Fruit fly (Drosophila melanogaster) whole organism, embryonic: ENCODE measurements around the gene djl.

Source experiments
- Aef1 ChIP-seq: fragments of 200-800 bp; sonication (Bioruptor generic); IDR thresholded peaks from 3 replicates; pipeline ENCODE4 v1.3.6; 2022; ENCODE audit warnings: missing biosample characterization, missing genetic modification characterization
- BEAF-32 ChIP-seq: fragments of 200-800 bp; sonication (Bioruptor generic); optimal IDR thresholded peaks from 3 replicates; lab custom pipeline; 2017; ENCODE audit warnings: missing biosample characterization, missing genetic modification characterization, mild to moderate bottlenecking, moderate library complexity, missing genetic modification reagents
- CG10209 ChIP-seq: fragments of 200-800 bp; sonication (Bioruptor generic); optimal IDR thresholded peaks from 3 replicates; lab custom pipeline; 2017; ENCODE audit warnings: missing biosample characterization, mild to moderate bottlenecking, missing genetic modification characterization, missing genetic modification reagents
- CG10979 ChIP-seq: fragments of 200-800 bp; sonication (Bioruptor generic); optimal IDR thresholded peaks from 2 replicates; lab custom pipeline; 2018; ENCODE audit warnings: missing biosample characterization, mild to moderate bottlenecking, missing genetic modification characterization, moderate library complexity
- CG11398 ChIP-seq: fragments of 200-800 bp; sonication (Bioruptor generic); optimal IDR thresholded peaks from 2 replicates; lab custom pipeline; 2016; ENCODE audit warnings: missing biosample characterization, missing genetic modification characterization
- CG11504 ChIP-seq: fragments of 200-800 bp; sonication (Bioruptor generic); optimal IDR thresholded peaks from 3 replicates; lab custom pipeline; 2019; ENCODE audit warnings: missing biosample characterization, mild to moderate bottlenecking, missing genetic modification characterization, moderate library complexity
- CG11723 ChIP-seq: fragments of 200-800 bp; sonication (Bioruptor generic); optimal IDR thresholded peaks from 2 replicates; lab custom pipeline; 2017; ENCODE audit warnings: missing biosample characterization, mild to moderate bottlenecking, missing genetic modification characterization
- CG12236 ChIP-seq: fragments of 200-800 bp; sonication (Bioruptor generic); optimal IDR thresholded peaks from 2 replicates; lab custom pipeline; 2016; ENCODE audit warnings: missing biosample characterization, missing genetic modification characterization
- CG13296 ChIP-seq: fragments of 200-800 bp; sonication (Bioruptor generic); optimal IDR thresholded peaks from 3 replicates; lab custom pipeline; 2018; ENCODE audit warnings: missing biosample characterization, mild to moderate bottlenecking, missing genetic modification characterization
- CG14667 ChIP-seq: fragments of 200-800 bp; sonication (Bioruptor generic); IDR thresholded peaks from 2 replicates; pipeline ENCODE4 v1.3.6; 2022; ENCODE audit warnings: missing biosample characterization, missing genetic modification characterization
- CG1529 ChIP-seq: fragments of 200-800 bp; sonication (Bioruptor generic); optimal IDR thresholded peaks from 3 replicates; lab custom pipeline; 2018; ENCODE audit warnings: missing biosample characterization, missing genetic modification characterization
- CG16813 ChIP-seq: fragments of 200-800 bp; sonication (Bioruptor generic); IDR thresholded peaks from 3 replicates; pipeline ENCODE4 v1.3.6; 2022; ENCODE audit warnings: missing biosample characterization, missing genetic modification characterization; ENCODE audit not compliant: partially characterized antibody
- CG16863 ChIP-seq: fragments of 200-800 bp; sonication (Bioruptor generic); optimal IDR thresholded peaks from 3 replicates; lab custom pipeline; 2016; ENCODE audit warnings: missing biosample characterization, missing genetic modification characterization
- CG17829 ChIP-seq: fragments of 200-800 bp; optimal IDR thresholded peaks from 2 replicates; lab custom pipeline; 2019; ENCODE audit warnings: missing biosample characterization, mild to moderate bottlenecking, missing genetic modification characterization, moderate library complexity
- CG2116 ChIP-seq: fragments of 200-800 bp; sonication (Bioruptor generic); optimal IDR thresholded peaks from 3 replicates; lab custom pipeline; 2018; ENCODE audit warnings: missing biosample characterization, mild to moderate bottlenecking, missing genetic modification characterization
- CG4424 ChIP-seq: fragments of 200-800 bp; sonication (Bioruptor generic); optimal IDR thresholded peaks from 3 replicates; lab custom pipeline; 2016; ENCODE audit warnings: missing biosample characterization, missing genetic modification characterization
- CG5180 ChIP-seq: fragments of 200-800 bp; sonication (Bioruptor generic); optimal IDR thresholded peaks from 3 replicates; lab custom pipeline; 2017; ENCODE audit warnings: missing biosample characterization, missing genetic modification characterization, mild to moderate bottlenecking, moderate library complexity, missing genetic modification reagents
- CG7271 ChIP-seq: fragments of 200-800 bp; sonication (Bioruptor generic); optimal IDR thresholded peaks from 2 replicates; lab custom pipeline; 2018; ENCODE audit warnings: missing biosample characterization, mild to moderate bottlenecking, missing genetic modification characterization, moderate library complexity
- CG8478 ChIP-seq: fragments of >200 bp; optimal IDR thresholded peaks from 2 replicates; lab custom pipeline; 2018
- Dad ChIP-seq: fragments of 200-800 bp; sonication (Bioruptor generic); optimal IDR thresholded peaks from 3 replicates; lab custom pipeline; 2016; ENCODE audit warnings: missing biosample characterization, missing genetic modification characterization
- Doc2 ChIP-seq: fragments of 200-800 bp; sonication (Bioruptor generic); IDR thresholded peaks from 2 replicates; pipeline ENCODE4 v1.3.6; 2022; ENCODE audit warnings: missing biosample characterization, missing genetic modification characterization
- Doc3 ChIP-seq: fragments of 200-800 bp; sonication (Bioruptor generic); IDR thresholded peaks from 3 replicates; pipeline ENCODE4 v1.3.6; 2022; ENCODE audit warnings: missing biosample characterization, missing genetic modification characterization; ENCODE audit not compliant: partially characterized antibody
- HLH4C ChIP-seq: fragments of 200-800 bp; sonication (Bioruptor generic); IDR thresholded peaks from 3 replicates; pipeline ENCODE4 v1.3.6; 2022; ENCODE audit warnings: missing biosample characterization, missing genetic modification characterization; ENCODE audit not compliant: partially characterized antibody
- Hmr ChIP-seq: fragments of 200-800 bp; sonication (Bioruptor generic); optimal IDR thresholded peaks from 3 replicates; lab custom pipeline; 2017; ENCODE audit warnings: mild to moderate bottlenecking, missing biosample characterization, missing genetic modification reagents, missing genetic modification characterization
- Lpt ChIP-seq: fragments of >200 bp; optimal IDR thresholded peaks from 2 replicates; lab custom pipeline; 2018; ENCODE audit warnings: missing biosample characterization, missing genetic modification characterization
- MBD-R2 ChIP-seq: fragments of 200-800 bp; sonication (Bioruptor generic); IDR thresholded peaks from 2 replicates; pipeline ENCODE4 v1.3.6; 2022; ENCODE audit warnings: missing biosample characterization, missing genetic modification characterization
- MTF-1 ChIP-seq: fragments of 200-800 bp; sonication (Bioruptor generic); optimal IDR thresholded peaks from 2 replicates; lab custom pipeline; 2018; ENCODE audit warnings: missing biosample characterization, mild to moderate bottlenecking, missing genetic modification characterization, borderline replicate concordance
- Meics ChIP-seq: fragments of 200-800 bp; sonication (Bioruptor generic); optimal IDR thresholded peaks from 2 replicates; lab custom pipeline; 2017; ENCODE audit warnings: missing biosample characterization, mild to moderate bottlenecking, missing genetic modification characterization
- NC2β ChIP-seq: fragments of 200-800 bp; sonication (Bioruptor generic); optimal IDR thresholded peaks from 2 replicates; lab custom pipeline; 2016; ENCODE audit warnings: missing biosample characterization, missing genetic modification characterization
- Nf-YB ChIP-seq: fragments of 200-800 bp; sonication (Bioruptor generic); optimal IDR thresholded peaks from 3 replicates; lab custom pipeline; 2019; ENCODE audit warnings: missing biosample characterization, mild to moderate bottlenecking, missing genetic modification characterization, moderate library complexity
- Oli ChIP-seq: fragments of 200-800 bp; sonication (Bioruptor generic); optimal IDR thresholded peaks from 2 replicates; lab custom pipeline; 2018; ENCODE audit warnings: missing biosample characterization, mild to moderate bottlenecking, missing genetic modification characterization, moderate library complexity
- Optix ChIP-seq: fragments of 200-800 bp; sonication (Bioruptor generic); IDR thresholded peaks from 3 replicates; pipeline ENCODE4 v1.3.6; 2022; ENCODE audit warnings: missing biosample characterization, missing genetic modification characterization
- Sox100B ChIP-seq: fragments of 200-800 bp; sonication (Bioruptor generic); optimal IDR thresholded peaks from 3 replicates; lab custom pipeline; 2018; ENCODE audit warnings: missing biosample characterization, mild to moderate bottlenecking, missing genetic modification characterization
- Stat92E ChIP-seq, 3 experiments: fragments of >200 bp in 2 of 3; fragments of 200-800 bp in 1 of 3; sonication (Bioruptor generic) in 1 of 3; optimal IDR thresholded peaks; 2 replicates each; lab custom pipeline; 2017 to 2019; ENCODE audit warnings: missing biosample characterization in 3 of 3, missing genetic modification characterization in 3 of 3, mild to moderate bottlenecking in 1 of 3, moderate library complexity in 1 of 3
- aop ChIP-seq: fragments of 200-800 bp; sonication (Bioruptor generic); IDR thresholded peaks from 2 replicates; pipeline ENCODE4 v1.3.6; 2022; ENCODE audit warnings: missing biosample characterization, missing genetic modification characterization
- ash1 ChIP-seq: fragments of 200-800 bp; sonication (Bioruptor generic); optimal IDR thresholded peaks from 2 replicates; lab custom pipeline; 2018; ENCODE audit warnings: missing biosample characterization, mild to moderate bottlenecking, missing genetic modification characterization
- ato ChIP-seq: fragments of 200-800 bp; sonication (Bioruptor generic); IDR thresholded peaks from 2 replicates; pipeline ENCODE4 v1.3.6; 2022; ENCODE audit warnings: missing biosample characterization, missing genetic modification characterization; ENCODE audit not compliant: partially characterized antibody
- da ChIP-seq: fragments of 200-800 bp; sonication (Bioruptor generic); optimal IDR thresholded peaks from 2 replicates; lab custom pipeline; 2016; ENCODE audit warnings: missing biosample characterization, missing genetic modification characterization
- dmrt99B ChIP-seq: fragments of 200-800 bp; sonication (Bioruptor generic); optimal IDR thresholded peaks from 2 replicates; lab custom pipeline; 2018; ENCODE audit warnings: missing biosample characterization, mild to moderate bottlenecking, missing genetic modification characterization, moderate library complexity
- gcm2 ChIP-seq: fragments of 200-800 bp; sonication (Bioruptor generic); optimal IDR thresholded peaks from 2 replicates; lab custom pipeline; 2016; ENCODE audit warnings: missing biosample characterization, missing genetic modification characterization
- grau ChIP-seq: fragments of 200-800 bp; optimal IDR thresholded peaks from 3 replicates; lab custom pipeline; 2019; ENCODE audit warnings: missing biosample characterization, mild to moderate bottlenecking, missing genetic modification characterization, moderate library complexity
- gsb-n ChIP-seq: fragments of 200-800 bp; sonication (Bioruptor generic); optimal IDR thresholded peaks from 3 replicates; lab custom pipeline; 2018; ENCODE audit warnings: missing biosample characterization, mild to moderate bottlenecking, missing genetic modification characterization
- maf-S ChIP-seq: fragments of 200-800 bp; sonication (Bioruptor generic); optimal IDR thresholded peaks from 2 replicates; lab custom pipeline; 2016; ENCODE audit warnings: missing biosample characterization, missing genetic modification characterization
- pnt ChIP-seq: fragments of 200-800 bp; sonication (Bioruptor generic); optimal IDR thresholded peaks from 3 replicates; lab custom pipeline; 2016; ENCODE audit warnings: missing biosample characterization, missing genetic modification characterization
- pzg ChIP-seq: fragments of 200-800 bp; sonication (Bioruptor generic); optimal IDR thresholded peaks from 3 replicates; lab custom pipeline; 2018; ENCODE audit warnings: missing biosample characterization, mild to moderate bottlenecking, missing genetic modification characterization, moderate library complexity
- salm ChIP-seq: fragments of 200-800 bp; sonication (Bioruptor generic); optimal IDR thresholded peaks from 2 replicates; lab custom pipeline; 2018; ENCODE audit warnings: missing biosample characterization, mild to moderate bottlenecking, missing genetic modification characterization
- sna ChIP-seq: fragments of 200-800 bp; sonication (Bioruptor generic); IDR thresholded peaks from 2 replicates; pipeline ENCODE4 v1.3.6; 2022; ENCODE audit warnings: missing biosample characterization, missing genetic modification characterization; ENCODE audit not compliant: partially characterized antibody
- sqz ChIP-seq: fragments of 200-800 bp; sonication (Bioruptor generic); optimal IDR thresholded peaks from 3 replicates; lab custom pipeline; 2018; ENCODE audit warnings: missing biosample characterization, mild to moderate bottlenecking, missing genetic modification characterization
- zfh1 ChIP-seq: fragments of 200-800 bp; sonication (Bioruptor generic); IDR thresholded peaks from 3 replicates; pipeline ENCODE4 v1.3.6; 2022; ENCODE audit warnings: missing biosample characterization, missing genetic modification characterization

Gene djl

dm6 chr3R:7108589-7109312 lies 48.2 kb downstream of the djl start (continued):
- TF ChIP-seq CG16863 (GFP tag; lab: Kevin White, UChicago) (peak; percentile 91), CG12236 (GFP tag; lab: Kevin White, UChicago) (peak; percentile 95), ash1 (no peak), Oli (tag; lab: Kevin White, UChicago) (peak; percentile 97), CG17829 (tag; lab: Kevin White, UChicago) (peak; percentile 99), CG11398 (GFP tag; lab: Kevin White, UChicago) (peak; percentile 91), aop (GFP tag; lab: Robert Waterston, UW) (no peak), MBD-R2 (GFP tag; lab: Robert Waterston, UW) (no peak), CG5180 (GFP tag; lab: Kevin White, UChicago) (peak; percentile 86), zfh1 (GFP tag; lab: Robert Waterston, UW) (no peak), sna (no peak), CG14667 (no peak), maf-S (peak; percentile 72), CG11723 (GFP tag; lab: Kevin White, UChicago) (peak; percentile 87), Dad (peak; percentile 87), NC2β (GFP tag; lab: Kevin White, UChicago) (peak; percentile 95), CG1529 (GFP tag; lab: Kevin White, UChicago) (peak; percentile 97), da (peak; percentile 64), dmrt99B (peak; percentile 98), salm (tag; lab: Kevin White, UChicago) (peak; percentile 90), gsb-n (tag; lab: Kevin White, UChicago) (peak; percentile 98), CG13296 (GFP tag; lab: Kevin White, UChicago) (peak; percentile 72), Aef1 (GFP tag; lab: Robert Waterston, UW) (no peak), CG16813 (GFP tag; lab: Robert Waterston, UW) (no peak), CG8478 (lab: Kevin White, UChicago) (no peak), HLH4C (GFP tag; lab: Robert Waterston, UW) (no peak), Doc2 (no peak), gcm2 (GFP tag; lab: Kevin White, UChicago) (peak; percentile 81), Nf-YB (peak; percentile 86), pzg (no peak), Hmr (GFP tag; lab: Kevin White, UChicago) (peak; percentile 40), ato (GFP tag; lab: Robert Waterston, UW) (no peak), CG10979 (peak; percentile 99), CG4424 (GFP tag; lab: Kevin White, UChicago) (peak; percentile 97), CG11504 (tag; lab: Kevin White, UChicago) (peak; percentile 96), Lpt (no peak), Meics (GFP tag; lab: Kevin White, UChicago) (peak; percentile 75), Optix (no peak), CG2116 (GFP tag; lab: Kevin White, UChicago) (peak; percentile 74), Stat92E (GFP tag; optimal IDR thresholded peaks at IDR 0.05; lab: Kevin White, UChicago) (peak in 1 of 3 experiments; percentile 96), sqz (peak; percentile 93), CG7271 (tag; lab: Kevin White, UChicago) (peak; percentile 94), MTF-1 (peak; percentile 91), BEAF-32 (GFP tag; lab: Kevin White, UChicago) (no peak), Doc3 (GFP tag; lab: Robert Waterston, UW) (no peak), grau (peak; percentile 94), Sox100B (peak; percentile 97), CG10209 (GFP tag; lab: Kevin White, UChicago) (peak; percentile 93), pnt (GFP tag; lab: Kevin White, UChicago) (peak; percentile 88)
